Worm (Caenorhabditis elegans) whole organism, dauer: ENCODE measurements around the gene K09D9.3.

Source experiments
- unc-62 ChIP-seq: sonication (generic microtip); optimal IDR thresholded peaks from 2 replicates; lab custom pipeline; 2017; ENCODE audit warnings: missing biosample characterization, missing genetic modification reagents, missing genetic modification characterization

Gene K09D9.3

ce11 chrV:4004577-4004976 is 14.7 kb upstream of the K09D9.3 start:
- no peak for TF ChIP-seq unc-62 (GFP tag; lab: Kevin White, UChicago)

- no peak for TF ChIP-seq unc-62 (GFP tag; lab: Kevin White, UChicago)
Measured at ce11 chrV:4005219-4005618, 14.1 kb upstream of the K09D9.3 start, which contains the start of gene srh-8. srh-8 (plus strand) TSS chrV:4005519.

ce11 chrV:4007927-4008326 is 11.4 kb upstream of the K09D9.3 start, which contains the start of gene srh-7:
srh-7 (plus strand) TSS chrV:4008227.
- TF ChIP-seq unc-62 (GFP tag; lab: Kevin White, UChicago), result no peak

ce11 chrV:4010170-4010569 is 9.1 kb upstream of the K09D9.3 start, which contains the start of gene srh-4:
srh-4 (plus strand) TSS chrV:4010470.
- TF ChIP-seq unc-62 (GFP tag; lab: Kevin White, UChicago), result no peak

ce11 chrV:4016780-4017179 is 2.5 kb upstream of the K09D9.3 start, which contains the start of gene srw-89:
srw-89 (plus strand) TSS chrV:4017080.
- no peak for TF ChIP-seq unc-62 (GFP tag; lab: Kevin White, UChicago)

ce11 chrV:4018591-4018990 is 697 bp upstream of the K09D9.3 start:
- TF ChIP-seq unc-62 (GFP tag; lab: Kevin White, UChicago), result no peak

ce11 chrV:4021776-4022175 is 2.5 kb downstream of the K09D9.3 start, which contains the start of gene K09D9.14:
K09D9.14 (minus strand) TSS chrV:4021876.
- TF ChIP-seq unc-62 (GFP tag; lab: Kevin White, UChicago), result no peak

ce11 chrV:4022309-4022708 is 3.0 kb downstream of the K09D9.3 start, which contains the start of gene cyp-35A3:
cyp-35A3 (plus strand) TSS chrV:4022609.
- no peak for TF ChIP-seq unc-62 (GFP tag; lab: Kevin White, UChicago)

ce11 chrV:4024777-4025176 is 5.5 kb downstream of the K09D9.3 start, which contains the start of gene K09D9.1:
K09D9.1 (plus strand) TSS chrV:4025047.
- no peak for TF ChIP-seq unc-62 (GFP tag; lab: Kevin White, UChicago)

ce11 chrV:4029627-4030026 is 10.3 kb downstream of the K09D9.3 start:
- no peak for TF ChIP-seq unc-62 (GFP tag; lab: Kevin White, UChicago)

- no peak for TF ChIP-seq unc-62 (GFP tag; lab: Kevin White, UChicago)
Measured at ce11 chrV:4031319-4031718, 12.0 kb downstream of the K09D9.3 start, which contains the start of gene cyp-35A4. cyp-35A4 (plus strand) TSS chrV:4031619.

ce11 chrV:4034303-4034702 is 15.0 kb downstream of the K09D9.3 start, which contains the start of gene C49G7.7:
C49G7.7 (plus strand) TSS chrV:4034476.
- no peak for TF ChIP-seq unc-62 (GFP tag; lab: Kevin White, UChicago)

ce11 chrV:4035811-4036210 is 16.5 kb downstream of the K09D9.3 start, which contains the start of gene C49G7.13:
C49G7.13 (plus strand) TSS chrV:4036111.
- TF ChIP-seq unc-62 (GFP tag; lab: Kevin White, UChicago), result no peak

ce11 chrV:4038110-4038509 is 18.8 kb downstream of the K09D9.3 start, which contains the start of gene C49G7.12:
C49G7.12 (plus strand) TSS chrV:4038410.
- no peak for TF ChIP-seq unc-62 (GFP tag; lab: Kevin White, UChicago)

- TF ChIP-seq unc-62 (GFP tag; lab: Kevin White, UChicago), result no peak
Measured at ce11 chrV:4038557-4038956, 19.3 kb downstream of the K09D9.3 start.

ce11 chrV:4041853-4042424 is 22.7 kb downstream of the K09D9.3 start, which contains the start of the genes C49G7.10 and irg-2:
C49G7.10 (minus strand) TSS chrV:4042021.
irg-2 (plus strand) TSS chrV:4042181.
- TF ChIP-seq unc-62 (GFP tag; lab: Kevin White, UChicago), result no peak

ce11 chrV:4043632-4044031 is 24.3 kb downstream of the K09D9.3 start, which contains the start of gene phat-3:
phat-3 (plus strand) TSS chrV:4043932.
- TF ChIP-seq unc-62 (GFP tag; lab: Kevin White, UChicago), result no peak
